Worm (Caenorhabditis elegans) whole organism, young adult: ENCODE measurements around the gene flp-18.

Source experiments
- C06A6.2 ChIP-seq: fragments of 200-800 bp; sonication (Bioruptor generic); conservative IDR thresholded peaks from 2 replicates; pipeline ENCODE4 v1.3.6; 2022; ENCODE audit warnings: missing genetic modification characterization, missing compliant biosample characterization
- F22D6.2 ChIP-seq: sonication (generic microtip); optimal IDR thresholded peaks from 2 replicates; lab custom pipeline; 2016; ENCODE audit warnings: mild to moderate bottlenecking, missing genetic modification characterization, missing compliant biosample characterization
- F39B2.1 ChIP-seq: fragments of 200-800 bp; sonication (Bioruptor generic); IDR thresholded peaks from 2 replicates; pipeline ENCODE4 v1.3.6; 2022; ENCODE audit warnings: missing genetic modification reagents, missing genetic modification characterization, missing compliant biosample characterization
- F49E8.2 ChIP-seq: sonication (generic microtip); optimal IDR thresholded peaks from 3 replicates; lab custom pipeline; 2017; ENCODE audit warnings: missing genetic modification characterization, mild to moderate bottlenecking, missing compliant biosample characterization, antibody characterized with exemption, moderate library complexity; ENCODE audit not compliant: insufficient read depth
- F52B5.7 ChIP-seq: sonication (generic microtip); optimal IDR thresholded peaks from 2 replicates; lab custom pipeline; 2016; ENCODE audit warnings: mild to moderate bottlenecking, missing genetic modification characterization, missing compliant biosample characterization
- F57C9.4 ChIP-seq: sonication (generic microtip); optimal IDR thresholded peaks from 2 replicates; lab custom pipeline; 2017; ENCODE audit warnings: mild to moderate bottlenecking, missing genetic modification characterization, missing compliant biosample characterization
- K11D2.4 ChIP-seq: fragments of 200-800 bp; sonication (Bioruptor generic); IDR thresholded peaks from 2 replicates; pipeline ENCODE4 v1.3.6; 2022; ENCODE audit warnings: missing genetic modification reagents, missing genetic modification characterization, missing compliant biosample characterization
- T26A5.8 ChIP-seq: sonication (generic microtip); optimal IDR thresholded peaks from 2 replicates; lab custom pipeline; 2016; ENCODE audit warnings: missing genetic modification characterization, missing compliant biosample characterization
- Y56A3A.18 ChIP-seq: fragments of 200-800 bp; sonication (Bioruptor generic); IDR thresholded peaks from 2 replicates; pipeline ENCODE4 v1.3.6; 2022; ENCODE audit warnings: missing genetic modification reagents, missing genetic modification characterization, missing compliant biosample characterization
- attf-6 ChIP-seq: fragments of 200-800 bp; sonication (Bioruptor generic); IDR thresholded peaks from 2 replicates; pipeline ENCODE4 v1.3.6; 2022; ENCODE audit warnings: missing genetic modification reagents, missing genetic modification characterization, missing compliant biosample characterization
- cebp-1 ChIP-seq, 2 experiments: fragments of 200-800 bp in 1 of 2; sonication (Bioruptor generic) in 1 of 2; sonication (generic microtip) in 1 of 2; IDR thresholded peaks in 1 of 2; optimal IDR thresholded peaks in 1 of 2; 2 replicates each; pipeline versions ENCODE4 v1.3.6 to Lab custom; 2017 to 2022; ENCODE audit warnings: missing compliant biosample characterization in 2 of 2, missing genetic modification characterization in 2 of 2, mild to moderate bottlenecking in 1 of 2, missing genetic modification reagents in 1 of 2, moderate library complexity in 1 of 2
- ceh-100 ChIP-seq: fragments of 200-800 bp; sonication (Bioruptor generic); IDR thresholded peaks from 2 replicates; pipeline ENCODE4 v1.3.6; 2022; ENCODE audit warnings: missing genetic modification reagents, missing genetic modification characterization, missing compliant biosample characterization
- ceh-27 ChIP-seq: fragments of 200-800 bp; sonication (Bioruptor generic); optimal IDR thresholded peaks from 2 replicates; lab custom pipeline; 2018; ENCODE audit warnings: mild to moderate bottlenecking, missing genetic modification characterization, moderate library complexity, missing compliant biosample characterization
- die-1 ChIP-seq: sonication (generic microtip); optimal IDR thresholded peaks from 2 replicates; lab custom pipeline; 2016; ENCODE audit warnings: missing genotype, mild to moderate bottlenecking, missing genetic modification characterization, missing compliant biosample characterization
- efl-1 ChIP-seq: fragments of 150-350 bp; optimal IDR thresholded peaks from 2 replicates; lab custom pipeline; 2014; ENCODE audit warnings: missing biosample characterization, missing genetic modification reagents, missing genetic modification characterization
- egl-18 ChIP-seq: fragments of 200-800 bp; sonication (Bioruptor generic); IDR thresholded peaks from 2 replicates; pipeline ENCODE4 v1.3.6; 2022; ENCODE audit warnings: missing genetic modification reagents, missing genetic modification characterization, missing compliant biosample characterization
- hmg-1.2 ChIP-seq: fragments of 200-800 bp; sonication (Bioruptor generic); IDR thresholded peaks from 2 replicates; pipeline ENCODE4 v1.3.6; 2022; ENCODE audit warnings: missing genetic modification reagents, missing genetic modification characterization, missing compliant biosample characterization
- hrde-1 ChIP-seq: sonication (generic microtip); optimal IDR thresholded peaks from 2 replicates; lab custom pipeline; 2016; ENCODE audit warnings: missing genetic modification characterization, mild to moderate bottlenecking, missing compliant biosample characterization, moderate library complexity, missing genotype, missing genetic modification reagents, borderline replicate concordance
- let-526 ChIP-seq: fragments of 200-800 bp; sonication (Bioruptor generic); IDR thresholded peaks from 2 replicates; pipeline ENCODE4 v1.3.6; 2022; ENCODE audit warnings: missing genetic modification reagents, missing genetic modification characterization, missing compliant biosample characterization
- let-607 ChIP-seq, 2 experiments: fragments of 200-800 bp in 1 of 2; sonication (Bioruptor generic) in 1 of 2; sonication (generic microtip) in 1 of 2; optimal IDR thresholded peaks; 2 replicates each; lab custom pipeline; 2016 to 2018; ENCODE audit warnings: mild to moderate bottlenecking in 2 of 2, missing compliant biosample characterization in 2 of 2, missing genetic modification characterization in 2 of 2, moderate library complexity in 2 of 2, missing genotype in 1 of 2
- lsl-1 ChIP-seq: fragments of 200-800 bp; sonication (Bioruptor generic); optimal IDR thresholded peaks from 2 replicates; lab custom pipeline; 2018; ENCODE audit warnings: mild to moderate bottlenecking, missing genetic modification characterization, moderate library complexity, missing compliant biosample characterization
- mxl-1 ChIP-seq: sonication (generic microtip); optimal IDR thresholded peaks from 2 replicates; lab custom pipeline; 2016; ENCODE audit warnings: missing genetic modification characterization, missing compliant biosample characterization
- nhr-27 ChIP-seq: fragments of 200-800 bp; sonication (Bioruptor generic); optimal IDR thresholded peaks from 2 replicates; lab custom pipeline; 2018; ENCODE audit warnings: mild to moderate bottlenecking, missing genetic modification characterization, moderate library complexity, missing compliant biosample characterization
- nhr-80 ChIP-seq: sonication (generic microtip); optimal IDR thresholded peaks from 2 replicates; lab custom pipeline; 2016; ENCODE audit warnings: missing genetic modification characterization, missing compliant biosample characterization
- rcor-1 ChIP-seq: fragments of 200-800 bp; sonication (Bioruptor generic); IDR thresholded peaks from 2 replicates; pipeline ENCODE4 v1.3.6; 2022; ENCODE audit warnings: missing genetic modification reagents, missing genetic modification characterization, missing compliant biosample characterization
- repo-1 ChIP-seq: sonication (generic microtip); optimal IDR thresholded peaks from 2 replicates; lab custom pipeline; 2017; ENCODE audit warnings: mild to moderate bottlenecking, missing genetic modification characterization, missing compliant biosample characterization
- sea-2 ChIP-seq: fragments of 200-800 bp; sonication (Bioruptor generic); IDR thresholded peaks from 2 replicates; pipeline ENCODE4 v1.3.6; 2022; ENCODE audit warnings: missing genetic modification characterization, missing compliant biosample characterization
- snpc-1.1 ChIP-seq: sonication (generic microtip); optimal IDR thresholded peaks from 2 replicates; lab custom pipeline; 2017; ENCODE audit warnings: missing genetic modification characterization, mild to moderate bottlenecking, missing compliant biosample characterization, antibody characterized with exemption, moderate library complexity, missing genotype, missing genetic modification reagents; ENCODE audit not compliant: insufficient read depth
- snpc-4 ChIP-seq, 5 experiments: fragments of 150-350 bp in 1 of 5; sonication (generic microtip) in 4 of 5; optimal IDR thresholded peaks; 2 replicates each; lab custom pipeline; 2014 to 2018; ENCODE audit warnings: missing genetic modification characterization in 5 of 5, missing biosample characterization in 3 of 5, antibody characterized with exemption in 2 of 5, mild to moderate bottlenecking in 2 of 5, missing compliant biosample characterization in 2 of 5, missing genotype in 2 of 5, moderate library complexity in 2 of 5, missing genetic modification reagents in 1 of 5
- tbx-9 ChIP-seq: sonication (generic microtip); optimal IDR thresholded peaks from 2 replicates; lab custom pipeline; 2016; ENCODE audit warnings: borderline replicate concordance, missing genetic modification characterization, inconsistent platforms, missing compliant biosample characterization
- unc-130 ChIP-seq: sonication (generic microtip); optimal IDR thresholded peaks from 2 replicates; lab custom pipeline; 2016; ENCODE audit warnings: missing genetic modification reagents, missing genetic modification characterization, missing compliant biosample characterization
- ztf-22 ChIP-seq: fragments of 200-800 bp; sonication (Bioruptor generic); optimal IDR thresholded peaks from 2 replicates; lab custom pipeline; 2018; ENCODE audit warnings: mild to moderate bottlenecking, missing genetic modification characterization, moderate library complexity, missing compliant biosample characterization
- ztf-25 ChIP-seq: fragments of 200-800 bp; sonication (Bioruptor generic); IDR thresholded peaks from 2 replicates; pipeline ENCODE4 v1.3.6; 2022; ENCODE audit warnings: missing genetic modification reagents, missing genetic modification characterization, missing compliant biosample characterization
- ztf-26 ChIP-seq: sonication (generic microtip); optimal IDR thresholded peaks from 2 replicates; lab custom pipeline; 2017; ENCODE audit warnings: missing genetic modification characterization, missing compliant biosample characterization

The flp-18 gene

ce11 chrX:3009190-3009589 lies 9.2 kb downstream of the flp-18 start, which contains the start of gene Y48D7A.1:
Gene Y48D7A.1 (plus strand): TSS chrX:3009490.
- TF ChIP-seq ceh-100 (GFP tag; lab: Robert Waterston, UW) (no peak), Y56A3A.18 (GFP tag; lab: Robert Waterston, UW) (no peak), ztf-25 (GFP tag; lab: Robert Waterston, UW) (no peak), F22D6.2 (tag; lab: Kevin White, UChicago) (no peak), mxl-1 (tag; lab: Kevin White, UChicago) (no peak), F49E8.2 (tag; lab: Kevin White, UChicago) (no peak)
- TF ChIP-seq, all 124 proteins: peak for 0

ce11 chrX:3003703-3004102 lies 14.7 kb downstream of the flp-18 start, which contains the start of gene Y41G9A.6:
Gene Y41G9A.6 (minus strand): TSS chrX:3003803.
- no peak for TF ChIP-seq unc-130
- no peak for TF ChIP-seq let-526
- no peak for TF ChIP-seq ceh-27 (GFP tag; lab: Kevin White, UChicago)
- no peak for TF ChIP-seq ztf-22 (GFP tag; lab: Kevin White, UChicago)
- TF ChIP-seq C06A6.2 (GFP tag; lab: Robert Waterston, UW): no peak
- TF ChIP-seq tbx-9 (tag; lab: Kevin White, UChicago): no peak
- TF ChIP-seq snpc-1.1 (tag; lab: Kevin White, UChicago): no peak
- no peak for TF ChIP-seq hrde-1 (tag; lab: Kevin White, UChicago)
- TF ChIP-seq egl-18: no peak
- TF ChIP-seq nhr-27: no peak
- no peak for TF ChIP-seq sea-2 (GFP tag; lab: Robert Waterston, UW)
- no peak for TF ChIP-seq T26A5.8 (tag; lab: Kevin White, UChicago)
- TF ChIP-seq F52B5.7: no peak
- no peak for TF ChIP-seq rcor-1 (GFP tag; lab: Robert Waterston, UW)
- no peak for TF ChIP-seq efl-1 (GFP tag; lab: Kevin White, UChicago)
- TF ChIP-seq, all 124 proteins: peak for 0

DNA sequence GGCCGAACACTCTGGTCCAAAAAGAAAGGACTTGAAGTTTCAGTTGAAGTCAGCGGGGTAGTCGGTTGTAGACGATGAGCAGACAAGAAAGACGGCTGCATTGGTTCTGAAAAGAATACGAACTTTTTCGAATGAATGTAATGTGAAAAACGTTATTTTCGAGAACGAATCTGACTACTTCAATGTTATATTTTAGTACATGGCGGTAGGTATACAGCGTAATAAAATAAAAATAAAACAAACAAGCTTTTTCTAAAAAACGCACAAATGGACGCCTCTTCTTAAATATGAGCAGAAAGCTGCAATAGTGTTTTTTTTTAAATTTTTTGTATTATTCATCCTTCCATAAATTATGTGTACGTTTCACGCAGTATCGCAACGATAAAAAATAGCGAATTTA lies 18.7 kb downstream of the flp-18 start, which contains the start of gene Y41G9A.17:
Gene Y41G9A.17 (minus strand): TSS at position 101 of the 400 bp plus-strand sequence.
- TF ChIP-seq sea-2 (GFP tag; lab: Robert Waterston, UW) (no peak), nhr-27 (no peak), T26A5.8 (tag; lab: Kevin White, UChicago) (no peak), hmg-1.2 (no peak), nhr-80 (tag; lab: Kevin White, UChicago) (no peak), F39B2.1 (GFP tag; lab: Robert Waterston, UW) (no peak), ztf-22 (GFP tag; lab: Kevin White, UChicago) (no peak), F57C9.4 (no peak), lsl-1 (no peak), let-607 (tag; optimal IDR thresholded peaks at IDR 0.05; lab: Kevin White, UChicago) (no peak), cebp-1 (GFP tag; IDR thresholded peaks at IDR 0.05; lab: Robert Waterston, UW) (no peak), cebp-1 (tag; optimal IDR thresholded peaks at IDR 0.05; lab: Kevin White, UChicago) (no peak), K11D2.4 (GFP tag; lab: Robert Waterston, UW) (no peak), attf-6 (GFP tag; lab: Robert Waterston, UW) (no peak), ceh-27 (GFP tag; lab: Kevin White, UChicago) (no peak), ztf-26 (tag; lab: Kevin White, UChicago) (no peak), repo-1 (tag; lab: Kevin White, UChicago) (no peak), snpc-4 (GFP tag; optimal IDR thresholded peaks at IDR 0.05; lab: Kevin White, UChicago) (no peak), snpc-4 (tag; optimal IDR thresholded peaks at IDR 0.05; lab: Kevin White, UChicago) (no peak), die-1 (tag; lab: Kevin White, UChicago) (no peak), efl-1 (GFP tag; lab: Kevin White, UChicago) (no peak)
